Worm (Caenorhabditis elegans): ENCODE measurements around the gene ZC412.10.

The ZC412.10 gene

DNA sequence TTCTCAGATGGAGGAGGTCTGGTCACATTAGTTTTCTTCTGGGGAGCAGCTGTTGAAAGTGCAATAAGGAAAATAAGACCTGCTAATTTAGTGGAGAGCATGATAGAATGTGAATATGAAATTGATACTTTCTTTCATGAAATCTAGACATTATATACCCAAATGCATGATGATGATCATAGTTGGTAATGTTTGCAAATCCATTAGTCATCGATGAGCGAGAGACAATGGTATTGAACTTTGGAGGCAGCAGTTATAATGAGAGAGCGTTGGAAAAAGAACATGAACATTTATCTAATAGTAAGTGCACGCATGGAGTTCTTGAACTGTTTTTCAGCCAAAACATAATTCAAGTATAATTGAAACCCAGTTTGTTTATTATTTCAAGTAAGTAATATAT, 21.1 kb upstream of the ZC412.10 start, which contains the start of gene H12D21.6:
Gene H12D21.6 (minus strand): TSS at position 101 of the 400 bp plus-strand sequence.
- no peak for TF ChIP-seq unc-39 (tag; optimal IDR thresholded peaks at IDR 0.05)
- peak; percentile 9 for TF ChIP-seq nhr-6 (tag; optimal IDR thresholded peaks at IDR 0.05)

DNA sequence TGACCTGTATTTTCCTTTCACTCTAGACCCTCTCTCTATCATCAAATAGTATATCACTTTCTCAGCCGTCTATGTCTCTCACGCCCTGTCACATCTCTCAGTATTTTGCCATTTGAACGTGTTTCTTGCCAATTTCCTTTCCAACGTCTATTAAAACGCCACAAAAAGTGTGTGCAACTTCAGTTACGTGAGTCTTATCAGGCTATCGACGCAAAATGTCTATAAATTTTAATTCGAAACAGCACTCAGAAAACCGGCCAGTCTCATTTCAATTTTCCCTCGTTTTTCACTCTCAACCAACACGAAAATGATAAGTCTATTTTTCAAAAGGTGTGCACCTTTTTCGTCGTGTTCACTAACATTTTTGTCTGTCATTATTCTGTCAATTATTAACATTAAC, 18.9 kb upstream of the ZC412.10 start, which contains the start of gene mpst-3:
Gene mpst-3 (plus strand): TSS at position 91 of the 400 bp plus-strand sequence.
- TF ChIP-seq lin-29 (GFP tag; IDR thresholded peaks at IDR 0.05) (no peak), zfp-3 (GFP tag; conservative IDR thresholded peaks at IDR 0.05) (no peak), nhr-28 (tag; optimal IDR thresholded peaks at IDR 0.05) (peak; percentile 73), pqm-1 (tag; optimal IDR thresholded peaks at IDR 0.05) (peak; percentile 86), lsy-2 (tag; optimal IDR thresholded peaks at IDR 0.05) (no peak), F44E2.7 (GFP tag; IDR thresholded peaks at IDR 0.05) (no peak), unc-62 (GFP tag; optimal IDR thresholded peaks at IDR 0.05 in 1 of 2) (no peak), unc-62 (tag; optimal IDR thresholded peaks at IDR 0.05) (no peak), Y48G9A.11 (GFP tag; IDR thresholded peaks at IDR 0.05) (no peak), ceh-28 (tag; optimal IDR thresholded peaks at IDR 0.05) (no peak), php-3 (GFP tag; IDR thresholded peaks at IDR 0.05) (peak; percentile 87), attf-4 (tag; optimal IDR thresholded peaks at IDR 0.05) (no peak), lim-7 (GFP tag; IDR thresholded peaks at IDR 0.05) (no peak), F49E8.2 (tag; optimal IDR thresholded peaks at IDR 0.05; ENCODE audit: borderline replicate concordance) (no peak), zfp-2 (tag; optimal IDR thresholded peaks at IDR 0.05) (no peak), unc-39 (tag; optimal IDR thresholded peaks at IDR 0.05) (no peak), nhr-10 (tag; optimal IDR thresholded peaks at IDR 0.05) (no peak), lin-1 (GFP tag; IDR thresholded peaks at IDR 0.05) (no peak), mdt-29 (GFP tag; IDR thresholded peaks at IDR 0.05) (no peak), hlh-30 (tag; optimal IDR thresholded peaks at IDR 0.05; ENCODE audit: insufficient read depth) (peak; percentile 20), Y75B8A.6 (GFP tag; IDR thresholded peaks at IDR 0.05) (no peak), mdl-1 (tag; optimal IDR thresholded peaks at IDR 0.05) (no peak), duxl-1 (tag; optimal IDR thresholded peaks at IDR 0.05; ENCODE audit: poor library complexity) (no peak), Y5F2A.4 (GFP tag; optimal IDR thresholded peaks at IDR 0.05) (no peak), ztf-11 (tag; optimal IDR thresholded peaks at IDR 0.05) (no peak), lin-39 (tag; optimal IDR thresholded peaks at IDR 0.05) (no peak), egl-27 (tag; optimal IDR thresholded peaks at IDR 0.05) (no peak), arid-1 (GFP tag; conservative IDR thresholded peaks at IDR 0.05) (no peak), dmd-8 (GFP tag; IDR thresholded peaks at IDR 0.05) (no peak), T20F7.1 (GFP tag; optimal IDR thresholded peaks at IDR 0.05) (no peak), D1046.2 (GFP tag; IDR thresholded peaks at IDR 0.05) (no peak), egl-43 (GFP tag; IDR thresholded peaks at IDR 0.05) (no peak), vab-7 (GFP tag; IDR thresholded peaks at IDR 0.05) (no peak), ZK546.5 (tag; optimal IDR thresholded peaks at IDR 0.05) (no peak), fkh-10 (GFP tag; optimal IDR thresholded peaks at IDR 0.05) (no peak), mep-1 (tag; optimal IDR thresholded peaks at IDR 0.05) (no peak), ceh-82 (tag; optimal IDR thresholded peaks at IDR 0.05) (no peak), dmd-6 (GFP tag; IDR thresholded peaks at IDR 0.05) (peak; percentile 83), fos-1 (tag; optimal IDR thresholded peaks at IDR 0.05) (no peak), sdz-12 (GFP tag; optimal IDR thresholded peaks at IDR 0.05) (no peak), nhr-102 (tag; optimal IDR thresholded peaks at IDR 0.05) (no peak), ceh-32 (tag; optimal IDR thresholded peaks at IDR 0.05; ENCODE audit: poor library complexity) (no peak), R02D3.7 (tag; optimal IDR thresholded peaks at IDR 0.05) (no peak), hif-1 (tag; optimal IDR thresholded peaks at IDR 0.05) (peak; percentile 44 to 71), nhr-42 (GFP tag; IDR thresholded peaks at IDR 0.05) (no peak), F37D6.2 (tag; optimal IDR thresholded peaks at IDR 0.05) (no peak), nhr-6 (tag; optimal IDR thresholded peaks at IDR 0.05) (peak; percentile 66), snpc-4 (tag; optimal IDR thresholded peaks at IDR 0.05) (no peak), daf-19 (GFP tag; conservative IDR thresholded peaks at IDR 0.05) (no peak), lin-38 (GFP tag; IDR thresholded peaks at IDR 0.05) (no peak)
